Fruit fly (Drosophila melanogaster) Kc167 (cell line): Measurements from ENCODE around the gene CG7694.

ENCODE experiments used
- Myc ChIP-seq: fragments of >200 bp; optimal IDR thresholded peaks from 2 replicates; lab custom pipeline; 2017; ENCODE audit warnings: missing external identifiers
- insv ChIP-seq: fragments of >200 bp; optimal IDR thresholded peaks from 3 replicates; lab custom pipeline; 2018; ENCODE audit warnings: missing external identifiers
- psq ChIP-seq: fragments of >200 bp; optimal IDR thresholded peaks from 2 replicates; lab custom pipeline; 2017; ENCODE audit warnings: missing external identifiers
- ttk ChIP-seq: sonication (Bioruptor generic); optimal IDR thresholded peaks from 2 replicates; lab custom pipeline; 2017; ENCODE audit warnings: missing external identifiers

dm6 chr3R:18546972-18547371, 25.9 kb upstream of the CG7694 start:
- TF ChIP-seq insv = no peak
- no peak for TF ChIP-seq psq (lab: Kevin White, UChicago)
- TF ChIP-seq ttk (lab: Kevin White, UChicago) = no peak
- no peak for TF ChIP-seq Myc
